Worm (Caenorhabditis elegans): ENCODE measurements around the gene F20A1.4.
A peak's percentile ranks its signal among the peaks of the same experiment; 100 is the strongest.

Gene F20A1.4

ce11 chrV:7051133-7051765, 29.6 kb upstream of the F20A1.4 start, which contains the start of the genes tofu-2 and spig-1:
Gene tofu-2 (minus strand): TSS chrV:7051248.
Gene spig-1 (plus strand): TSS chrV:7051715.
- no peak for TF ChIP-seq mdl-1 (tag; optimal IDR thresholded peaks at IDR 0.05)
- TF ChIP-seq Y48G9A.11 (GFP tag; IDR thresholded peaks at IDR 0.05) = peak; percentile 96
- no peak for TF ChIP-seq hif-1 (tag; optimal IDR thresholded peaks at IDR 0.05)

- TF ChIP-seq egl-43 (GFP tag; IDR thresholded peaks at IDR 0.05) = no peak
- no peak for TF ChIP-seq zag-1 (tag; optimal IDR thresholded peaks at IDR 0.05)
- no peak for TF ChIP-seq lin-1 (GFP tag; IDR thresholded peaks at IDR 0.05)
- TF ChIP-seq ceh-32 (tag; optimal IDR thresholded peaks at IDR 0.05; ENCODE audit: poor library complexity) = no peak
- no peak for TF ChIP-seq fkh-10 (GFP tag; optimal IDR thresholded peaks at IDR 0.05)
- TF ChIP-seq aha-1 (tag) = peak; percentile 27
- no peak for TF ChIP-seq ceh-44 (GFP tag; IDR thresholded peaks at IDR 0.05)
- peak in 1 of 2 experiments; percentile 92 for TF ChIP-seq unc-62 (GFP tag; optimal IDR thresholded peaks at IDR 0.05 in 1 of 2)
- TF ChIP-seq unc-62 (tag; optimal IDR thresholded peaks at IDR 0.05) = no peak
- no peak for TF ChIP-seq arid-1 (GFP tag; conservative IDR thresholded peaks at IDR 0.05)
Measured at ce11 chrV:7050153-7050552, 28.5 kb upstream of the F20A1.4 start.

ce11 chrV:7047512-7047911, 25.8 kb upstream of the F20A1.4 start, which contains the start of gene F20A1.8:
Gene F20A1.8 (minus strand): TSS chrV:7047612.
- TF ChIP-seq unc-62 (GFP tag; optimal IDR thresholded peaks at IDR 0.05 in 1 of 2) = peak in 1 of 2 experiments; percentile 16
- no peak for TF ChIP-seq unc-62 (tag; optimal IDR thresholded peaks at IDR 0.05)
- TF ChIP-seq madf-5 (GFP tag; IDR thresholded peaks at IDR 0.05) = no peak
- TF ChIP-seq snpc-1.2 (GFP tag; IDR thresholded peaks at IDR 0.05) = no peak

ce11 chrV:7046005-7046404, 24.3 kb upstream of the F20A1.4 start, which contains the start of gene F20A1.2:
Gene F20A1.2 (plus strand): TSS chrV:7046305.
- TF ChIP-seq F44E2.7 (GFP tag; IDR thresholded peaks at IDR 0.05) = no peak
- TF ChIP-seq zfp-2 (tag; optimal IDR thresholded peaks at IDR 0.05) = no peak
- no peak for TF ChIP-seq spr-1 (tag; optimal IDR thresholded peaks at IDR 0.05)
- no peak for TF ChIP-seq cey-2 (tag; optimal IDR thresholded peaks at IDR 0.05; ENCODE audit: borderline replicate concordance, insufficient read depth)
- TF ChIP-seq nhr-111 (GFP tag; optimal IDR thresholded peaks at IDR 0.05) = no peak
- TF ChIP-seq sdz-12 (GFP tag; optimal IDR thresholded peaks at IDR 0.05) = no peak
- TF ChIP-seq Y5F2A.4 (GFP tag; optimal IDR thresholded peaks at IDR 0.05) = no peak
- no peak for TF ChIP-seq nhr-76 (tag; optimal IDR thresholded peaks at IDR 0.05)
- TF ChIP-seq set-16 (GFP tag; IDR thresholded peaks at IDR 0.05) = no peak
- TF ChIP-seq ztf-7 (tag; optimal IDR thresholded peaks at IDR 0.05) = no peak
- TF ChIP-seq zfp-3 (GFP tag; conservative IDR thresholded peaks at IDR 0.05) = no peak
- no peak for TF ChIP-seq daf-8 (GFP tag; IDR thresholded peaks at IDR 0.05)
- TF ChIP-seq nhr-77 (tag; optimal IDR thresholded peaks at IDR 0.05) = no peak
- no peak for TF ChIP-seq nhr-25 (tag; optimal IDR thresholded peaks at IDR 0.05; ENCODE audit: borderline replicate concordance, insufficient read depth)
- no peak for TF ChIP-seq nhr-11 (tag; optimal IDR thresholded peaks at IDR 0.05)
- no peak for TF ChIP-seq hlh-11 (tag; optimal IDR thresholded peaks at IDR 0.05)

ce11 chrV:7036475-7036874, 14.8 kb upstream of the F20A1.4 start, which contains the start of gene twk-11:
Gene twk-11 (minus strand): TSS chrV:7036575.
- peak; percentile 7 for TF ChIP-seq aha-1 (tag)
- no peak for TF ChIP-seq nhr-25 (tag; optimal IDR thresholded peaks at IDR 0.05; ENCODE audit: borderline replicate concordance, insufficient read depth)

All from whole organism, L4 larva.